Worm (Caenorhabditis elegans) whole organism, L3 larva: ENCODE results near the gene col-146.

Experiments used
- lin-15B ChIP-seq: fragments of 150-350 bp; optimal IDR thresholded peaks from 2 replicates; lab custom pipeline; 2014; ENCODE audit warnings: missing biosample characterization, missing genetic modification characterization
- lin-39 ChIP-seq: fragments of 150-350 bp; optimal IDR thresholded peaks from 2 replicates; lab custom pipeline; 2018; ENCODE audit warnings: missing biosample characterization, missing genetic modification reagents, missing genetic modification characterization
- nhr-12 ChIP-seq: fragments of 150-350 bp; optimal IDR thresholded peaks from 2 replicates; lab custom pipeline; 2014; ENCODE audit warnings: missing biosample characterization, missing genetic modification characterization
- pha-4 ChIP-seq: fragments of 150-350 bp; optimal IDR thresholded peaks from 2 replicates; lab custom pipeline; 2014; ENCODE audit warnings: missing biosample characterization, missing genetic modification reagents, missing genetic modification characterization
- unc-39 ChIP-seq: sonication (generic microtip); optimal IDR thresholded peaks from 4 replicates; lab custom pipeline; 2017; ENCODE audit warnings: missing biosample characterization, missing genetic modification characterization
- unc-62 ChIP-seq: fragments of 150-350 bp; sonication (generic microtip); optimal IDR thresholded peaks from 4 replicates; lab custom pipeline; 2014; ENCODE audit warnings: missing biosample characterization, missing genetic modification reagents, missing genetic modification characterization

DNA sequence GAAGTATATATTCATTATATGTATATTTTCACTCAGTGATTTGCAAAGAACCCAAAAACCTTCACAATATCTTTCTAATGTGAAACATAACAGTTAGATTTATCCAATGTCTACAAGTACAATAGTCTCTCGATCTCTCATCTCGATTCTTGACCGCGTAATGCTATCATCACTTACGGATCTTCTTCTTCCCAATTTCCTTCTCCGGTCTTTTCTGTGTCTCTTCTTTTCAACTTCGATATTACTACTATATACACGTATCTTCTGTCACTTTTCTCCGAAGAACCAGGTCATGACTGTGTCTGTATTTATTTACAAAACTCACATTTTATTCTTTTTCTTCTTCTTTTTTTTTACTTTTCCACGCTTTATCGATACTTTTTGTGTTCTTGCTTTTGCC is 41.2 kb upstream of the col-146 start:
- no peak for TF ChIP-seq lin-39 (tag; lab: Kevin White, UChicago)
- TF ChIP-seq unc-62 (GFP tag; lab: Kevin White, UChicago) = no peak
- TF ChIP-seq pha-4 = no peak
- no peak for TF ChIP-seq unc-39 (tag; lab: Kevin White, UChicago)
- no peak for TF ChIP-seq lin-15B
- no peak for TF ChIP-seq nhr-12
